Worm (Caenorhabditis elegans) whole organism, mixed stage, embryonic: ENCODE measurements around the gene bli-1.

Source experiments
- blmp-1 ChIP-seq: fragments of 150-350 bp; optimal IDR thresholded peaks from 2 replicates; lab custom pipeline; 2014; ENCODE audit warnings: missing biosample characterization, missing genetic modification characterization
- elt-3 ChIP-seq: fragments of 150-350 bp; optimal IDR thresholded peaks from 2 replicates; lab custom pipeline; 2014; ENCODE audit warnings: missing biosample characterization, missing genetic modification characterization
- mab-5 ChIP-seq: fragments of 150-350 bp; optimal IDR thresholded peaks from 2 replicates; lab custom pipeline; 2014; ENCODE audit warnings: missing biosample characterization, missing genetic modification characterization
- nhr-76 ChIP-seq: sonication (generic microtip); optimal IDR thresholded peaks from 2 replicates; lab custom pipeline; 2017; ENCODE audit warnings: missing biosample characterization, missing genetic modification characterization
- pha-4 ChIP-seq: fragments of 150-350 bp; optimal IDR thresholded peaks from 2 replicates; lab custom pipeline; 2018; ENCODE audit warnings: missing biosample characterization, missing genetic modification reagents, missing genetic modification characterization

ce11 chrII:10703594-10704384 is 5.0 kb upstream of the bli-1 start, which contains the start of gene col-79:
- TF ChIP-seq mab-5 (no peak), nhr-76 (tag; lab: Kevin White, UChicago) (no peak), blmp-1 (tag; lab: Kevin White, UChicago) (no peak), elt-3 (no peak), pha-4 (tag; lab: Kevin White, UChicago) (no peak)
